Fruit fly (Drosophila melanogaster): Measurements from ENCODE around the gene sens.

sens gene

dm6 chr3L:13387608-13388007 lies 13.3 kb downstream of the sens start, which contains the start of gene CG10171 (continued):
- 0 out of 3 replicates have a peak, but pooled peaks have one; percentile 30 for TF ChIP-seq CG6791 (GFP tag; IDR thresholded peaks at IDR 0.05; ENCODE audit: partially characterized antibody)
- TF ChIP-seq MBD-R2 (GFP tag; IDR thresholded peaks at IDR 0.05): peak; percentile 97
- TF ChIP-seq CG18764 (GFP tag; optimal IDR thresholded peaks at IDR 0.05): no peak
- no peak for TF ChIP-seq Sox102F (GFP tag; optimal IDR thresholded peaks at IDR 0.05)
- TF ChIP-seq vnd (GFP tag; IDR thresholded peaks at IDR 0.05; ENCODE audit: partially characterized antibody): 0 out of 3 replicates have a peak, but pooled peaks have one; percentile 33
- TF ChIP-seq CG16813 (GFP tag; IDR thresholded peaks at IDR 0.05; ENCODE audit: partially characterized antibody): peak; percentile 38; the same call in 1 of the 3 replicates
- TF ChIP-seq al (GFP tag; IDR thresholded peaks at IDR 0.05): no peak
- TF ChIP-seq Blimp-1 (GFP tag; optimal IDR thresholded peaks at IDR 0.05): peak; percentile 50
- TF ChIP-seq CG17612 (GFP tag; IDR thresholded peaks at IDR 0.05): no peak
- TF ChIP-seq Kr (GFP tag; optimal IDR thresholded peaks at IDR 0.05): no peak
- no peak for TF ChIP-seq Antp (GFP tag; optimal IDR thresholded peaks at IDR 0.05)
- TF ChIP-seq BEAF-32 (GFP tag; optimal IDR thresholded peaks at IDR 0.05): peak; percentile 21
- no peak for TF ChIP-seq hkb (optimal IDR thresholded peaks at IDR 0.05)
- no peak for TF ChIP-seq hkb (GFP tag; IDR thresholded peaks at IDR 0.05)
- TF ChIP-seq emc (GFP tag; optimal IDR thresholded peaks at IDR 0.05): no peak
- TF ChIP-seq CG6272 (GFP tag; IDR thresholded peaks at IDR 0.05): no peak
- no peak for TF ChIP-seq danr (GFP tag; IDR thresholded peaks at IDR 0.05)
- TF ChIP-seq Dp (GFP tag; optimal IDR thresholded peaks at IDR 0.05): peak; percentile 67
- no peak for TF ChIP-seq CG12155 (GFP tag; optimal IDR thresholded peaks at IDR 0.05)
- TF ChIP-seq ham (GFP tag; IDR thresholded peaks at IDR 0.05): no peak
- peak; percentile 59 for TF ChIP-seq pzg (GFP tag; optimal IDR thresholded peaks at IDR 0.05)
- TF ChIP-seq Opbp (GFP tag; IDR thresholded peaks at IDR 0.05; ENCODE audit: partially characterized antibody): peak; percentile 69
- TF ChIP-seq CG13287 (GFP tag; IDR thresholded peaks at IDR 0.05; ENCODE audit: partially characterized antibody): peak; percentile 13; the same call in 1 of the 2 replicates
- no peak for TF ChIP-seq CG15514 (GFP tag; optimal IDR thresholded peaks at IDR 0.05)
- no peak for TF ChIP-seq NfI (GFP tag; optimal IDR thresholded peaks at IDR 0.05)
- TF ChIP-seq Dref (GFP tag; IDR thresholded peaks at IDR 0.05): peak; percentile 43; the same call in 1 of the 2 replicates
- TF ChIP-seq pita (GFP tag; optimal IDR thresholded peaks at IDR 0.05): peak; percentile 41
- TF ChIP-seq Ets97D (GFP tag; optimal IDR thresholded peaks at IDR 0.05): peak; percentile 53
- no peak for TF ChIP-seq CG30403 (GFP tag; optimal IDR thresholded peaks at IDR 0.05)
- TF ChIP-seq stwl (tag; optimal IDR thresholded peaks at IDR 0.05): peak; percentile 85
- TF ChIP-seq tna (GFP tag; IDR thresholded peaks at IDR 0.05; ENCODE audit: partially characterized antibody): peak; percentile 44; the same call in 1 of the 2 replicates
- no peak for TF ChIP-seq insv (GFP tag; optimal IDR thresholded peaks at IDR 0.05)
- TF ChIP-seq ken (GFP tag; IDR thresholded peaks at IDR 0.05): peak; percentile 64; the same call in 1 of the 3 replicates
- no peak for TF ChIP-seq cas (GFP tag; IDR thresholded peaks at IDR 0.05)
- TF ChIP-seq Myb (GFP tag; optimal IDR thresholded peaks at IDR 0.05): peak; percentile 76
- TF ChIP-seq CTCF (GFP tag; optimal IDR thresholded peaks at IDR 0.05): peak; percentile 39
- TF ChIP-seq CG8924 (tag; optimal IDR thresholded peaks at IDR 0.05): peak; percentile 24
- TF ChIP-seq gfzf (GFP tag; optimal IDR thresholded peaks at IDR 0.05): peak; percentile 20
- peak; percentile 1 for TF ChIP-seq nmo (GFP tag; optimal IDR thresholded peaks at IDR 0.05)
- peak; percentile 90 for TF ChIP-seq CG10267 (tag; optimal IDR thresholded peaks at IDR 0.05)
- TF ChIP-seq tio (GFP tag; optimal IDR thresholded peaks at IDR 0.05): no peak
- peak; percentile 39 for TF ChIP-seq MESR4 (GFP tag; optimal IDR thresholded peaks at IDR 0.05)
- TF ChIP-seq Lhr (GFP tag; optimal IDR thresholded peaks at IDR 0.05): peak; percentile 52
- peak in 1 of 2 experiments; percentile 84 for TF ChIP-seq Hr78 (GFP tag; optimal IDR thresholded peaks at IDR 0.05)
- no peak for TF ChIP-seq CG15696 (tag; optimal IDR thresholded peaks at IDR 0.05)
- peak; percentile 45 for TF ChIP-seq CG9932 (GFP tag; IDR thresholded peaks at IDR 0.05)
- TF ChIP-seq Nf-YC (tag; optimal IDR thresholded peaks at IDR 0.05): peak; percentile 0
- peak; percentile 35; the same call in 1 of the 2 replicates for TF ChIP-seq amos (GFP tag; IDR thresholded peaks at IDR 0.05; ENCODE audit: partially characterized antibody)
- TF ChIP-seq abd-A (tag; optimal IDR thresholded peaks at IDR 0.05): no peak
- TF ChIP-seq CG7357 (GFP tag; IDR thresholded peaks at IDR 0.05): no peak
